Fruit fly (Drosophila melanogaster): ENCODE measurements around the gene Septin4.

Gene Septin4

dm6 chrX:16677163-16677562 lies 17.8 kb downstream of the Septin4 start (continued):
- TF ChIP-seq CG7556 (GFP tag; optimal IDR thresholded peaks at IDR 0.05), result peak; percentile 22
- TF ChIP-seq gem (tag; optimal IDR thresholded peaks at IDR 0.05), result peak; percentile 43
- no peak for TF ChIP-seq row (GFP tag; IDR thresholded peaks at IDR 0.05)
- TF ChIP-seq slbo (GFP tag; IDR thresholded peaks at IDR 0.05), result peak; percentile 30; the same call in 1 of the 2 replicates

DNA sequence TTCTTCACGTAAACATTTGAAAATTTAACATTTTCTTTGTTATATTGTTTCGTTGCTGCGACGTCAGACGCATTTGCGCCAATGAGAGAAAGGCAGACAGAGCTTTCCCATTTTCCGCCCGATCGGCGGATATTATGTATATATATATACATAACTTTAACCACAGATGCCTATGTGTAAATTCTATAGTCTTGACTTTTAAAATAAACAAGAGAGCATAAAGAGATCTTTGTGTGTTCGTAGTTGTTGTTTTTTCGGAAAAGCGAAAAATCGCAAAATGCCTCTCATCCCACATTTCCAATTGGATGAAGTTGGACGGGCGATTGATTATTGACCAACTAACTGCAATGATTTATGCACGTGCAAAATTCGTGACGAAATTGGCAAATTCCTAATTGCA lies 18.3 kb downstream of the Septin4 start, which contains the start of gene CG13012:
CG13012 (minus strand) TSS at position 101 of the 400 bp plus-strand sequence.
- no peak for TF ChIP-seq az2 (GFP tag; optimal IDR thresholded peaks at IDR 0.05)
- no peak for TF ChIP-seq dmrt99B (tag; optimal IDR thresholded peaks at IDR 0.05)
- TF ChIP-seq shn (GFP tag; optimal IDR thresholded peaks at IDR 0.05), result no peak
- no peak for TF ChIP-seq fru (optimal IDR thresholded peaks at IDR 0.05)
- TF ChIP-seq HLH3B (GFP tag; IDR thresholded peaks at IDR 0.05), result no peak
- TF ChIP-seq al (GFP tag; IDR thresholded peaks at IDR 0.05), result no peak
- TF ChIP-seq CG10274 (GFP tag; optimal IDR thresholded peaks at IDR 0.05), result no peak
- TF ChIP-seq Hmr (GFP tag; optimal IDR thresholded peaks at IDR 0.05), result no peak
- TF ChIP-seq sisA (GFP tag; IDR thresholded peaks at IDR 0.05), result no peak
- TF ChIP-seq Xrp1 (GFP tag; IDR thresholded peaks at IDR 0.05), result no peak
- TF ChIP-seq Hr78 (GFP tag; optimal IDR thresholded peaks at IDR 0.05), result no peak
- no peak for TF ChIP-seq CG16863 (GFP tag; optimal IDR thresholded peaks at IDR 0.05)
- TF ChIP-seq CG14965 (GFP tag; optimal IDR thresholded peaks at IDR 0.05; ENCODE audit: borderline replicate concordance), result no peak
- TF ChIP-seq fu2 (GFP tag; optimal IDR thresholded peaks at IDR 0.05), result no peak
- no peak for TF ChIP-seq CG5180 (GFP tag; optimal IDR thresholded peaks at IDR 0.05)
- no peak for TF ChIP-seq CG15269 (tag; optimal IDR thresholded peaks at IDR 0.05)
- TF ChIP-seq Dip2 (GFP tag; IDR thresholded peaks at IDR 0.05), result no peak
- no peak for TF ChIP-seq dan (GFP tag; IDR thresholded peaks at IDR 0.05)

dm6 chrX:16674538-16674937 lies 20.4 kb downstream of the Septin4 start:
- TF ChIP-seq danr (GFP tag; IDR thresholded peaks at IDR 0.05) (no peak), CG1832 (GFP tag; optimal IDR thresholded peaks at IDR 0.05) (no peak), ind (GFP tag; optimal IDR thresholded peaks at IDR 0.05) (no peak), Bgb (GFP tag; IDR thresholded peaks at IDR 0.05; ENCODE audit: partially characterized antibody) (no peak), exex (tag; optimal IDR thresholded peaks at IDR 0.05) (peak; percentile 98), CG2129 (GFP tag; IDR thresholded peaks at IDR 0.05; ENCODE audit: partially characterized antibody) (no peak), twi (tag; optimal IDR thresholded peaks at IDR 0.05) (no peak), CG2712 (tag; optimal IDR thresholded peaks at IDR 0.05) (no peak), Sry-β (GFP tag; optimal IDR thresholded peaks at IDR 0.05) (no peak)

- peak; percentile 58; the same call in 1 of the 2 replicates for TF ChIP-seq Adf1 (GFP tag; IDR thresholded peaks at IDR 0.05)
- no peak for TF ChIP-seq odd (GFP tag; optimal IDR thresholded peaks at IDR 0.05)
- TF ChIP-seq CG9437 (GFP tag; optimal IDR thresholded peaks at IDR 0.05), result peak; percentile 62
Observed at dm6 chrX:16672904-16673303, 22.1 kb downstream of the Septin4 start.

Measured in whole organism, embryonic.